Fruit fly (Drosophila melanogaster): ENCODE results near the gene poe.

poe gene

DNA sequence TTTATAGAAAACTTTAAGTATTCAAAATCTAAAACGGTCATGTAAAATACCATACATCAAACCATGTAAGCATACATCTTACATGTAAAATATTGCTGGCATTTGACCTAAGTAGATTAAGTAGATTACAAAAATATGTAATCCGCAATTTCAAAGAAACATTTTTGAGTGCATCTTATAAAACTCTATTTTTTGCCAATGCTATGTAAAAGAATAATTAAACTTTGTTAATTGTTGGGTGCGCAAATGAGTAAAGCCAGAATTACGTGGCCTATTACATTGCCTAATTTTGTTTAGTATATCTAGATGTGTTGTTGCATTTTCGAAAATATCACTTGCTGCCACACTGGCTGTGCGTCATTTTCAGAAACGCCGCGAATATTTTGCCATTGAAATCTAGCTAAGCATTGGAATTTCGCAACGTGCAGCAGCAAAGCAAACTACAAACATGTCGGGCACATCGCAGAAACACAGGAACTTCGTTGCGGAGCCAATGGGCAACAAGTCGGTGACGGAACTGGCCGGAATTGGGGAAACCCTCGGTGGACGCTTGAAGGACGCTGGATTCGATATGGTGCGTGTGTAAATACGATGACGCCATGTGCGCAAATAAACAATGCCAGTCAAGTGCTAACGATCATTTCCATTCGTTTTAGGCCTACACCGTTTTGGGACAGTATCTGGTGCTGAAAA, 42.1 kb downstream of the poe start, which contains the start of gene baf:
Gene baf, plus strand, starts transcription at position 303 of the 693 bp plus-strand sequence.
- TF ChIP-seq CG11762 (GFP tag; optimal IDR thresholded peaks at IDR 0.05; ENCODE audit: insufficient read depth) (no peak), vri (GFP tag; optimal IDR thresholded peaks at IDR 0.05) (no peak), fkh (GFP tag; optimal IDR thresholded peaks at IDR 0.05) (peak; percentile 89), CG7368 (GFP tag; optimal IDR thresholded peaks at IDR 0.05) (no peak), CG6163 (GFP tag; IDR thresholded peaks at IDR 0.05) (no peak), Eip78C (GFP tag) (peak; percentile 71), dsx (GFP tag; optimal IDR thresholded peaks at IDR 0.05; ENCODE audit: poor library complexity, severe bottlenecking) (no peak), CG3032 (tag; optimal IDR thresholded peaks at IDR 0.05) (peak; percentile 7), CG31627 (GFP tag; optimal IDR thresholded peaks at IDR 0.05) (no peak), acj6 (GFP tag; optimal IDR thresholded peaks at IDR 0.05) (no peak), Sox14 (GFP tag; optimal IDR thresholded peaks at IDR 0.05) (no peak), Met (GFP tag; optimal IDR thresholded peaks at IDR 0.05) (no peak), CG10669 (GFP tag; optimal IDR thresholded peaks at IDR 0.05) (no peak), salr (GFP tag; optimal IDR thresholded peaks at IDR 0.05) (no peak), CG34406 (GFP tag; optimal IDR thresholded peaks at IDR 0.05) (no peak), dac (GFP tag; optimal IDR thresholded peaks at IDR 0.05) (no peak), CG15336 (GFP tag; IDR thresholded peaks at IDR 0.05) (no peak), Gug (GFP tag; IDR thresholded peaks at IDR 0.05) (no peak), svp (GFP tag) (no peak), Eip93F (GFP tag; optimal IDR thresholded peaks at IDR 0.05) (no peak), Blimp-1 (GFP tag; optimal IDR thresholded peaks at IDR 0.05) (no peak), fd85E (GFP tag; optimal IDR thresholded peaks at IDR 0.05) (no peak), CG6808 (GFP tag; optimal IDR thresholded peaks at IDR 0.05) (no peak), eg (GFP tag; IDR thresholded peaks at IDR 0.05) (no peak), CG10631 (GFP tag; optimal IDR thresholded peaks at IDR 0.05) (no peak), fd59A (GFP tag; optimal IDR thresholded peaks at IDR 0.05) (no peak), CG16779 (tag; optimal IDR thresholded peaks at IDR 0.05) (no peak), topi (GFP tag; optimal IDR thresholded peaks at IDR 0.05) (no peak), CG11902 (GFP tag; optimal IDR thresholded peaks at IDR 0.05) (no peak), CG8632 (GFP tag; optimal IDR thresholded peaks at IDR 0.05) (no peak), CG32006 (GFP tag; optimal IDR thresholded peaks at IDR 0.05) (no peak), spab (GFP tag; optimal IDR thresholded peaks at IDR 0.05) (no peak), ss (GFP tag; optimal IDR thresholded peaks at IDR 0.05) (peak; percentile 36 to 38), achi (GFP tag; optimal IDR thresholded peaks at IDR 0.05) (peak; percentile 58), Sox15 (GFP tag; optimal IDR thresholded peaks at IDR 0.05) (no peak), CG3919 (GFP tag; optimal IDR thresholded peaks at IDR 0.05) (no peak), Lpt (GFP tag; optimal IDR thresholded peaks at IDR 0.05) (no peak), CG6854 (GFP tag; optimal IDR thresholded peaks at IDR 0.05) (peak; percentile 45)

DNA sequence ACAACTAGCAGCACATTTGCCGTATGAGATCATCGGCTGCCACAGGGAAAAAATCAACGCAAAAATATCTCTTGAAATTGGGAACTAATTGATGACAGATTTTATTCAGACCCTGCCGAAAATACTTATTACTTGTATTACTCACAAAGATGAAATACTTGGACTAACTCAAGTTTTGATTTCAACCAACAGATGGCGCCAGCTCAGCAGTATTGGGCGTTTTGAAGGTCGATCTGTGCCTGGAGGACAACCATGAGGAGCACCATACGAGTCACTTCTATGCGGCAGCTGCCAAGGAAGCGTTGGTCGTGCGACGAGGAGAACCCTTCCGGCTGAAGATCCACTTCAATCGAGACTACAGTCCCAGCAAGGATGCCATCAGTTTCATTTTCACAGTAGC, 47.1 kb downstream of the poe start:
- TF ChIP-seq CG8632 (GFP tag; optimal IDR thresholded peaks at IDR 0.05) (no peak), dsx (GFP tag; optimal IDR thresholded peaks at IDR 0.05; ENCODE audit: poor library complexity, severe bottlenecking) (no peak)

DNA sequence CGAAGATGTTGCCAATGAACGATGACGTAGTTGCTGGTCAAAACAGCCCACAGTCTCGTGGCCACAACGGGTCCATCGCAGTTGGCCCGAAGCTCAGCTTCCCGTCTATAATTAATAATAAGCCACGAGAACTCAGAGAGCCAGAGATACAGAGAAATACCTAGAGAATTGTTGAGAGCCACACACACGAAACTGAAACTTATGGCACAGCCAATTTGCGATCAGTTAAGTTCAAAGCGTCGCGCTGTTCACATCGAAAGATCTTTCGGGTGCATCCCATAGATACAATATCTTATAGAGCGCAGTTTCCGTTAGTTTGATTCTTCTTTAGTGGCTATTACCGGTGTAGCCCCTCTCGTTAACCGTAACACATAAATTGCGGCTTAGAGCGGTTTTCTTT, 58.9 kb downstream of the poe start:
- TF ChIP-seq dac (GFP tag; optimal IDR thresholded peaks at IDR 0.05) (no peak), Eip78C (GFP tag) (peak; percentile 45)

Data from whole organism, prepupa.